Fruit fly (Drosophila melanogaster) whole organism, embryonic: ENCODE data around the gene Patr-1.

Experiments used
- Abd-B ChIP-seq: fragments of 200-800 bp; sonication (Bioruptor generic); optimal IDR thresholded peaks from 2 replicates; lab custom pipeline; 2018; ENCODE audit warnings: missing biosample characterization, mild to moderate bottlenecking, missing genetic modification characterization, moderate library complexity
- Ada2b ChIP-seq: fragments of 200-800 bp; sonication (Bioruptor generic); IDR thresholded peaks from 2 replicates; pipeline ENCODE4 v1.3.6; 2022; ENCODE audit warnings: missing biosample characterization, missing genetic modification characterization
- CG10209 ChIP-seq: fragments of 200-800 bp; sonication (Bioruptor generic); optimal IDR thresholded peaks from 3 replicates; lab custom pipeline; 2017; ENCODE audit warnings: missing biosample characterization, mild to moderate bottlenecking, missing genetic modification characterization, missing genetic modification reagents
- CG10654 ChIP-seq: fragments of 200-800 bp; sonication (Bioruptor generic); optimal IDR thresholded peaks from 2 replicates; lab custom pipeline; 2016; ENCODE audit warnings: missing biosample characterization, missing genetic modification characterization
- CG11456 ChIP-seq: fragments of 200-800 bp; sonication (Bioruptor generic); IDR thresholded peaks from 3 replicates; pipeline ENCODE4 v1.3.6; 2022; ENCODE audit warnings: missing biosample characterization, missing genetic modification characterization
- CG11560 ChIP-seq: fragments of 200-800 bp; sonication (Bioruptor generic); IDR thresholded peaks from 3 replicates; pipeline ENCODE4 v1.3.6; 2022; ENCODE audit warnings: missing biosample characterization, missing genetic modification characterization
- CG12299 ChIP-seq: fragments of 200-800 bp; sonication (Bioruptor generic); optimal IDR thresholded peaks from 2 replicates; lab custom pipeline; 2018; ENCODE audit warnings: missing biosample characterization, mild to moderate bottlenecking, missing genetic modification characterization
- CG14050 ChIP-seq: fragments of 200-800 bp; sonication (Bioruptor generic); IDR thresholded peaks from 3 replicates; pipeline ENCODE4 v1.3.6; 2022; ENCODE audit warnings: missing biosample characterization, missing genetic modification characterization
- CG17802 ChIP-seq: fragments of 200-800 bp; sonication (Bioruptor generic); optimal IDR thresholded peaks from 2 replicates; lab custom pipeline; 2018; ENCODE audit warnings: missing biosample characterization, mild to moderate bottlenecking, missing genetic modification characterization, moderate library complexity
- CG2120 ChIP-seq: fragments of 200-800 bp; sonication (Bioruptor generic); optimal IDR thresholded peaks from 3 replicates; lab custom pipeline; 2016; ENCODE audit warnings: missing biosample characterization, missing genetic modification characterization
- CG31224 ChIP-seq: fragments of 200-800 bp; sonication (Bioruptor generic); IDR thresholded peaks from 2 replicates; pipeline ENCODE4 v1.3.6; 2022; ENCODE audit warnings: missing biosample characterization, missing genetic modification characterization
- CG34224 ChIP-seq: fragments of 200-800 bp; sonication (Bioruptor generic); IDR thresholded peaks from 3 replicates; pipeline ENCODE4 v1.3.6; 2022; ENCODE audit warnings: missing biosample characterization, missing genetic modification characterization; ENCODE audit not compliant: partially characterized antibody
- CG4617 ChIP-seq: fragments of 200-800 bp; sonication (Bioruptor generic); optimal IDR thresholded peaks from 3 replicates; lab custom pipeline; 2016; ENCODE audit warnings: missing biosample characterization, missing genetic modification characterization, borderline replicate concordance
- CG4707 ChIP-seq: fragments of 200-800 bp; sonication (Bioruptor generic); optimal IDR thresholded peaks from 2 replicates; lab custom pipeline; 2018; ENCODE audit warnings: missing biosample characterization, mild to moderate bottlenecking, missing genetic modification characterization, moderate library complexity
- CG4820 ChIP-seq: fragments of 200-800 bp; sonication (Bioruptor generic); optimal IDR thresholded peaks from 3 replicates; lab custom pipeline; 2016; ENCODE audit warnings: missing biosample characterization, missing genetic modification characterization
- CG7786 ChIP-seq: fragments of 200-800 bp; sonication (Bioruptor generic); optimal IDR thresholded peaks from 2 replicates; lab custom pipeline; 2016; ENCODE audit warnings: missing biosample characterization, missing genetic modification characterization
- CG8089 ChIP-seq: fragments of 200-800 bp; sonication (Bioruptor generic); optimal IDR thresholded peaks from 3 replicates; lab custom pipeline; 2016; ENCODE audit warnings: missing biosample characterization, missing genetic modification characterization
- CG8944 ChIP-seq: fragments of 200-800 bp; sonication (Bioruptor generic); optimal IDR thresholded peaks from 3 replicates; lab custom pipeline; 2016; ENCODE audit warnings: missing biosample characterization, missing genetic modification characterization
- CG9215 ChIP-seq: fragments of 200-800 bp; sonication (Bioruptor generic); IDR thresholded peaks from 2 replicates; pipeline ENCODE4 v1.3.6; 2022; ENCODE audit warnings: missing biosample characterization, missing genetic modification characterization
- Dad ChIP-seq: fragments of 200-800 bp; sonication (Bioruptor generic); optimal IDR thresholded peaks from 3 replicates; lab custom pipeline; 2016; ENCODE audit warnings: missing biosample characterization, missing genetic modification characterization
- Ets65A ChIP-seq: fragments of 200-800 bp; sonication (Bioruptor generic); peaks from one replicate; lab custom pipeline; 2016; ENCODE audit warnings: missing biosample characterization, missing genetic modification characterization
- Gug ChIP-seq: fragments of 200-800 bp; sonication (Bioruptor generic); IDR thresholded peaks from 4 replicates; pipeline ENCODE4 v1.3.6; 2022; ENCODE audit warnings: missing biosample characterization, missing genetic modification characterization
- HmgZ ChIP-seq: fragments of 200-800 bp; sonication (Bioruptor generic); optimal IDR thresholded peaks from 2 replicates; lab custom pipeline; 2018; ENCODE audit warnings: missing biosample characterization, mild to moderate bottlenecking, missing genetic modification characterization
- Kr ChIP-seq: fragments of 200-800 bp; sonication (Bioruptor generic); optimal IDR thresholded peaks from 2 replicates; lab custom pipeline; 2017; ENCODE audit warnings: missing biosample characterization, mild to moderate bottlenecking, missing genetic modification characterization
- Meics ChIP-seq: fragments of 200-800 bp; sonication (Bioruptor generic); optimal IDR thresholded peaks from 2 replicates; lab custom pipeline; 2017; ENCODE audit warnings: missing biosample characterization, mild to moderate bottlenecking, missing genetic modification characterization
- Rfx ChIP-seq: fragments of 200-800 bp; sonication (Bioruptor generic); IDR thresholded peaks from 2 replicates; pipeline ENCODE4 v1.3.6; 2022; ENCODE audit warnings: missing biosample characterization, missing genetic modification characterization
- Scr ChIP-seq: fragments of 200-800 bp; sonication (Bioruptor generic); IDR thresholded peaks from 2 replicates; pipeline ENCODE4 v1.3.6; 2022; ENCODE audit warnings: missing biosample characterization, missing genetic modification characterization; ENCODE audit not compliant: partially characterized antibody
- Sox100B ChIP-seq: fragments of 200-800 bp; sonication (Bioruptor generic); optimal IDR thresholded peaks from 3 replicates; lab custom pipeline; 2018; ENCODE audit warnings: missing biosample characterization, mild to moderate bottlenecking, missing genetic modification characterization
- Sry-δ ChIP-seq: fragments of 200-800 bp; sonication (Bioruptor generic); optimal IDR thresholded peaks from 2 replicates; lab custom pipeline; 2016; ENCODE audit warnings: missing biosample characterization, missing genetic modification characterization
- Xrp1 ChIP-seq: fragments of 200-800 bp; sonication (Bioruptor generic); IDR thresholded peaks from 2 replicates; pipeline ENCODE4 v1.3.6; 2022; ENCODE audit warnings: missing biosample characterization, missing genetic modification characterization
- ap ChIP-seq: fragments of 200-800 bp; sonication (Bioruptor generic); IDR thresholded peaks from 2 replicates; pipeline ENCODE4 v1.3.6; 2022; ENCODE audit warnings: missing biosample characterization, missing genetic modification characterization
- ato ChIP-seq: fragments of 200-800 bp; sonication (Bioruptor generic); IDR thresholded peaks from 2 replicates; pipeline ENCODE4 v1.3.6; 2022; ENCODE audit warnings: missing biosample characterization, missing genetic modification characterization; ENCODE audit not compliant: partially characterized antibody
- bowl ChIP-seq: fragments of 200-800 bp; sonication (Bioruptor generic); IDR thresholded peaks from 2 replicates; pipeline ENCODE4 v1.3.6; 2022; ENCODE audit warnings: missing biosample characterization, missing genetic modification characterization
- cas ChIP-seq: fragments of 200-800 bp; sonication (Bioruptor generic); IDR thresholded peaks from 2 replicates; pipeline ENCODE4 v1.3.6; 2022; ENCODE audit warnings: missing biosample characterization, missing genetic modification characterization
- crp ChIP-seq, 2 experiments: fragments of 200-800 bp; sonication (Bioruptor generic); optimal IDR thresholded peaks; 2 replicates in 1 of 2; 3 replicates in 1 of 2; lab custom pipeline; 2017; ENCODE audit warnings: missing biosample characterization in 2 of 2, missing genetic modification characterization in 2 of 2, mild to moderate bottlenecking in 1 of 2, moderate library complexity in 1 of 2
- ems ChIP-seq: fragments of 200-800 bp; sonication (Bioruptor generic); optimal IDR thresholded peaks from 3 replicates; lab custom pipeline; 2016; ENCODE audit warnings: missing biosample characterization, missing genetic modification characterization
- gfzf ChIP-seq: fragments of 200-800 bp; sonication (Bioruptor generic); optimal IDR thresholded peaks from 2 replicates; lab custom pipeline; 2016; ENCODE audit warnings: missing biosample characterization, mild to moderate bottlenecking, missing genetic modification characterization, moderate library complexity
- gsb ChIP-seq: fragments of 200-800 bp; sonication (Bioruptor generic); IDR thresholded peaks from 2 replicates; pipeline ENCODE4 v1.3.6; 2022; ENCODE audit warnings: missing biosample characterization, missing genetic modification characterization
- mirr ChIP-seq: fragments of 200-800 bp; sonication (Bioruptor generic); optimal IDR thresholded peaks from 3 replicates; lab custom pipeline; 2018; ENCODE audit warnings: missing biosample characterization, mild to moderate bottlenecking, missing genetic modification characterization
- nmo ChIP-seq: fragments of 200-800 bp; sonication (Bioruptor generic); optimal IDR thresholded peaks from 2 replicates; lab custom pipeline; 2018; ENCODE audit warnings: missing biosample characterization, mild to moderate bottlenecking, missing genetic modification characterization, moderate library complexity
- oc ChIP-seq: fragments of 200-800 bp; sonication (Bioruptor generic); optimal IDR thresholded peaks from 2 replicates; lab custom pipeline; 2018; ENCODE audit warnings: missing biosample characterization, mild to moderate bottlenecking, missing genetic modification characterization, moderate library complexity
- pb ChIP-seq: fragments of 200-800 bp; sonication (Bioruptor generic); optimal IDR thresholded peaks from 3 replicates; lab custom pipeline; 2016; ENCODE audit warnings: missing biosample characterization, missing genetic modification characterization
- pfk ChIP-seq: fragments of 200-800 bp; sonication (Bioruptor generic); optimal IDR thresholded peaks from 2 replicates; lab custom pipeline; 2018; ENCODE audit warnings: missing biosample characterization, mild to moderate bottlenecking, missing genetic modification characterization, moderate library complexity
- pita ChIP-seq: fragments of 200-800 bp; sonication (Bioruptor generic); optimal IDR thresholded peaks from 2 replicates; lab custom pipeline; 2017; ENCODE audit warnings: missing biosample characterization, mild to moderate bottlenecking, missing genetic modification characterization
- slou ChIP-seq: fragments of 200-800 bp; sonication (Bioruptor generic); optimal IDR thresholded peaks from 3 replicates; lab custom pipeline; 2016; ENCODE audit warnings: missing biosample characterization, missing genetic modification characterization
- sna ChIP-seq: fragments of 200-800 bp; sonication (Bioruptor generic); IDR thresholded peaks from 2 replicates; pipeline ENCODE4 v1.3.6; 2022; ENCODE audit warnings: missing biosample characterization, missing genetic modification characterization; ENCODE audit not compliant: partially characterized antibody
- so ChIP-seq: fragments of 200-800 bp; sonication (Bioruptor generic); IDR thresholded peaks from 3 replicates; pipeline ENCODE4 v1.3.6; 2022; ENCODE audit warnings: missing biosample characterization, missing genetic modification characterization
- stc ChIP-seq: fragments of 200-800 bp; sonication (Bioruptor generic); IDR thresholded peaks from 2 replicates; pipeline ENCODE4 v1.3.6; 2022; ENCODE audit warnings: missing biosample characterization, missing genetic modification characterization
- sug ChIP-seq: fragments of 200-800 bp; optimal IDR thresholded peaks from 2 replicates; lab custom pipeline; 2019; ENCODE audit warnings: missing biosample characterization, mild to moderate bottlenecking, missing genetic modification characterization, moderate library complexity
- ttk ChIP-seq: fragments of 200-800 bp; sonication (Bioruptor generic); IDR thresholded peaks from 2 replicates; pipeline ENCODE4 v2.1.2; 2022; ENCODE audit warnings: missing biosample characterization, missing genetic modification characterization

Gene Patr-1

dm6 chr3R:17079859-17080255 is 36.5 kb downstream of the Patr-1 start, which contains the start of the genes Keap1 and kuk (continued):
- TF ChIP-seq Ada2b (GFP tag; lab: Robert Waterston, UW) (peak; percentile 37; the same call in 1 of the 2 replicates), CG8944 (GFP tag; lab: Kevin White, UChicago) (peak; percentile 11), CG9215 (peak; percentile 43), cas (GFP tag; lab: Robert Waterston, UW) (peak; percentile 40; the same call in 1 of the 2 replicates), CG11560 (tag; lab: Robert Waterston, UW) (peak; percentile 13; the same call in 1 of the 3 replicates), bowl (no peak), Sry-δ (GFP tag; lab: Kevin White, UChicago) (peak; percentile 73), sna (GFP tag; lab: Robert Waterston, UW) (peak; percentile 72), oc (tag; lab: Kevin White, UChicago) (peak; percentile 38), CG2120 (GFP tag; lab: Kevin White, UChicago) (peak; percentile 81), so (GFP tag; lab: Robert Waterston, UW) (peak; percentile 44; the same call in 1 of the 3 replicates), CG7786 (GFP tag; lab: Kevin White, UChicago) (peak; percentile 51), Meics (GFP tag; lab: Kevin White, UChicago) (no peak), CG4617 (peak; percentile 86), CG10209 (GFP tag; lab: Kevin White, UChicago) (peak; percentile 41), gfzf (GFP tag; lab: Kevin White, UChicago) (peak; percentile 94), ato (no peak; the same call in 1 of the 2 replicates), ap (GFP tag; lab: Robert Waterston, UW) (peak; percentile 42; the same call in 1 of the 2 replicates), CG12299 (no peak), Kr (GFP tag; lab: Kevin White, UChicago) (no peak), gsb (GFP tag; lab: Robert Waterston, UW) (no peak), Ets65A (GFP tag; lab: Kevin White, UChicago) (peak; percentile 96), Xrp1 (GFP tag; lab: Robert Waterston, UW) (peak; percentile 49), Sox100B (no peak), slou (GFP tag; lab: Kevin White, UChicago) (peak; percentile 74), Dad (peak; percentile 43), CG34224 (peak; percentile 53), pita (peak; percentile 86), Rfx (GFP tag; lab: Robert Waterston, UW) (peak; percentile 80), CG4707 (GFP tag; lab: Kevin White, UChicago) (no peak), mirr (GFP tag; lab: Kevin White, UChicago) (no peak), CG31224 (GFP tag; lab: Robert Waterston, UW) (0 out of 2 replicates have a peak, but pooled peaks have one; percentile 32), ttk (no peak), stc (GFP tag; lab: Robert Waterston, UW) (no peak), pb (GFP tag; lab: Kevin White, UChicago) (peak; percentile 17), CG10654 (GFP tag; lab: Kevin White, UChicago) (peak; percentile 43), CG17802 (tag; lab: Kevin White, UChicago) (peak; percentile 11), Scr (GFP tag; lab: Robert Waterston, UW) (peak; percentile 88), Gug (GFP tag; lab: Robert Waterston, UW) (no peak; the same call in 2 of the 4 replicates), crp (GFP tag; optimal IDR thresholded peaks at IDR 0.05; lab: Kevin White, UChicago) (peak; percentile 5 to 81), CG4820 (GFP tag; lab: Kevin White, UChicago) (peak; percentile 32), CG8089 (peak; percentile 24), nmo (GFP tag; lab: Kevin White, UChicago) (peak; percentile 80), Abd-B (GFP tag; lab: Kevin White, UChicago) (no peak), sug (tag; lab: Kevin White, UChicago) (peak; percentile 33), HmgZ (peak; percentile 73), CG11456 (GFP tag; lab: Robert Waterston, UW) (0 out of 3 replicates have a peak, but pooled peaks have one; percentile 66), pfk (peak; percentile 29), CG14050 (GFP tag; lab: Robert Waterston, UW) (peak; percentile 25; the same call in 1 of the 3 replicates), ems (peak; percentile 47)
